Fruit fly (Drosophila melanogaster): ENCODE measurements around the gene Ndc1.

dm6 chr3R:23948466-23949413, 24.5 kb downstream of the Ndc1 start:
- TF ChIP-seq hth (optimal IDR thresholded peaks at IDR 0.05) (no peak), sc (optimal IDR thresholded peaks at IDR 0.05) (no peak), sc (GFP tag; optimal IDR thresholded peaks at IDR 0.05) (no peak), CG1602 (GFP tag; optimal IDR thresholded peaks at IDR 0.05) (no peak), Jarid2 (GFP tag; optimal IDR thresholded peaks at IDR 0.05) (no peak), Rfx (GFP tag; IDR thresholded peaks at IDR 0.05) (no peak), Hmx (GFP tag; optimal IDR thresholded peaks at IDR 0.05) (no peak), Max (GFP tag; optimal IDR thresholded peaks at IDR 0.05) (no peak), CG15011 (GFP tag; optimal IDR thresholded peaks at IDR 0.05) (no peak)
